Fruit fly (Drosophila melanogaster) whole organism, embryonic: Measurements from ENCODE around the gene CG46523.

Experiments used
- Ada2b ChIP-seq: fragments of 200-800 bp; sonication (Bioruptor generic); IDR thresholded peaks from 2 replicates; pipeline ENCODE4 v1.3.6; 2022; ENCODE audit warnings: missing biosample characterization, missing genetic modification characterization
- Atf6 ChIP-seq: fragments of 200-800 bp; sonication (Bioruptor generic); IDR thresholded peaks from 2 replicates; pipeline ENCODE4 v1.3.6; 2022; ENCODE audit warnings: missing biosample characterization, missing genetic modification characterization
- CG10543 ChIP-seq: fragments of 200-800 bp; sonication (Bioruptor generic); optimal IDR thresholded peaks from 3 replicates; lab custom pipeline; 2017; ENCODE audit warnings: missing biosample characterization, mild to moderate bottlenecking, missing genetic modification characterization, moderate library complexity
- CG11398 ChIP-seq: fragments of 200-800 bp; sonication (Bioruptor generic); optimal IDR thresholded peaks from 2 replicates; lab custom pipeline; 2016; ENCODE audit warnings: missing biosample characterization, missing genetic modification characterization
- CG12769 ChIP-seq: fragments of 200-800 bp; sonication (Bioruptor generic); optimal IDR thresholded peaks from 2 replicates; lab custom pipeline; 2019; ENCODE audit warnings: missing biosample characterization, mild to moderate bottlenecking, missing genetic modification characterization, moderate library complexity
- CG13123 ChIP-seq: fragments of 200-800 bp; sonication (Bioruptor generic); optimal IDR thresholded peaks from 2 replicates; lab custom pipeline; 2016; ENCODE audit warnings: missing biosample characterization, missing genetic modification characterization
- CG13424 ChIP-seq: fragments of 200-800 bp; sonication (Bioruptor generic); optimal IDR thresholded peaks from 2 replicates; lab custom pipeline; 2019; ENCODE audit warnings: missing biosample characterization, mild to moderate bottlenecking, missing genetic modification characterization, moderate library complexity
- CG13624 ChIP-seq: fragments of 200-800 bp; sonication (Bioruptor generic); optimal IDR thresholded peaks from 2 replicates; lab custom pipeline; 2016; ENCODE audit warnings: missing biosample characterization, missing genetic modification characterization
- CG15269 ChIP-seq: fragments of 200-800 bp; sonication (Bioruptor generic); optimal IDR thresholded peaks from 2 replicates; lab custom pipeline; 2018; ENCODE audit warnings: missing biosample characterization, mild to moderate bottlenecking, missing genetic modification characterization, moderate library complexity
- CG15514 ChIP-seq: fragments of 200-800 bp; sonication (Bioruptor generic); optimal IDR thresholded peaks from 3 replicates; lab custom pipeline; 2017; ENCODE audit warnings: missing biosample characterization, missing genetic modification characterization, mild to moderate bottlenecking, moderate library complexity, missing genetic modification reagents
- CG16863 ChIP-seq: fragments of 200-800 bp; sonication (Bioruptor generic); optimal IDR thresholded peaks from 3 replicates; lab custom pipeline; 2016; ENCODE audit warnings: missing biosample characterization, missing genetic modification characterization
- CG17359 ChIP-seq: fragments of 200-800 bp; sonication (Bioruptor generic); optimal IDR thresholded peaks from 3 replicates; lab custom pipeline; 2018; ENCODE audit warnings: missing biosample characterization, mild to moderate bottlenecking, missing genetic modification characterization, moderate library complexity
- CG18476 ChIP-seq: fragments of 200-800 bp; sonication (Bioruptor generic); optimal IDR thresholded peaks from 2 replicates; lab custom pipeline; 2016; ENCODE audit warnings: missing biosample characterization, mild to moderate bottlenecking, missing genetic modification characterization
- CG18599 ChIP-seq: fragments of 200-800 bp; sonication (Bioruptor generic); optimal IDR thresholded peaks from 3 replicates; lab custom pipeline; 2017; ENCODE audit warnings: missing biosample characterization, missing genetic modification characterization, mild to moderate bottlenecking, moderate library complexity, missing genetic modification reagents
- CG18619 ChIP-seq: fragments of 200-800 bp; sonication (Bioruptor generic); optimal IDR thresholded peaks from 3 replicates; lab custom pipeline; 2017; ENCODE audit warnings: missing biosample characterization, mild to moderate bottlenecking, missing genetic modification characterization
- CG3065 ChIP-seq: fragments of 200-800 bp; sonication (Bioruptor generic); optimal IDR thresholded peaks from 2 replicates; lab custom pipeline; 2016; ENCODE audit warnings: missing biosample characterization, missing genetic modification characterization
- CG4282 ChIP-seq: fragments of 200-800 bp; sonication (Bioruptor generic); optimal IDR thresholded peaks from 2 replicates; lab custom pipeline; 2016; ENCODE audit warnings: missing biosample characterization, missing genetic modification characterization
- CG4730 ChIP-seq: fragments of 200-800 bp; sonication (Bioruptor generic); IDR thresholded peaks from 2 replicates; pipeline ENCODE4 v1.3.6; 2022; ENCODE audit warnings: missing biosample characterization, missing genetic modification characterization
- CG6689 ChIP-seq: fragments of 200-800 bp; sonication (Bioruptor generic); IDR thresholded peaks from 2 replicates; pipeline ENCODE4 v1.3.6; 2022; ENCODE audit warnings: missing biosample characterization, missing genetic modification characterization
- Camta ChIP-seq: fragments of 200-800 bp; sonication (Bioruptor generic); optimal IDR thresholded peaks from 2 replicates; lab custom pipeline; 2016; ENCODE audit warnings: missing biosample characterization, missing genetic modification characterization
- D19B ChIP-seq: fragments of 200-800 bp; sonication (Bioruptor generic); optimal IDR thresholded peaks from 2 replicates; lab custom pipeline; 2017; ENCODE audit warnings: missing biosample characterization, mild to moderate bottlenecking, missing genetic modification characterization
- Dbx ChIP-seq: fragments of 200-800 bp; sonication (Bioruptor generic); IDR thresholded peaks from 3 replicates; pipeline ENCODE4 v1.3.6; 2022; ENCODE audit warnings: missing biosample characterization, missing genetic modification characterization
- Ets65A ChIP-seq: fragments of 200-800 bp; sonication (Bioruptor generic); peaks from one replicate; lab custom pipeline; 2016; ENCODE audit warnings: missing biosample characterization, missing genetic modification characterization
- Gug ChIP-seq: fragments of 200-800 bp; sonication (Bioruptor generic); IDR thresholded peaks from 4 replicates; pipeline ENCODE4 v1.3.6; 2022; ENCODE audit warnings: missing biosample characterization, missing genetic modification characterization
- H2.0 ChIP-seq: fragments of 200-800 bp; sonication (Bioruptor generic); IDR thresholded peaks from 2 replicates; pipeline ENCODE4 v1.3.6; 2022; ENCODE audit warnings: missing biosample characterization, missing genetic modification characterization
- Hr39 ChIP-seq: fragments of >200 bp; optimal IDR thresholded peaks from 2 replicates; lab custom pipeline; 2017
- Hr51 ChIP-seq, 2 experiments: fragments of 200-800 bp; sonication (Bioruptor generic); optimal IDR thresholded peaks; 2 replicates in 1 of 2; 3 replicates in 1 of 2; lab custom pipeline; 2016 to 2018; ENCODE audit warnings: missing biosample characterization in 2 of 2, missing genetic modification characterization in 2 of 2, mild to moderate bottlenecking in 1 of 2, moderate library complexity in 1 of 2
- Meics ChIP-seq: fragments of 200-800 bp; sonication (Bioruptor generic); optimal IDR thresholded peaks from 2 replicates; lab custom pipeline; 2017; ENCODE audit warnings: missing biosample characterization, mild to moderate bottlenecking, missing genetic modification characterization
- Neu2 ChIP-seq: fragments of 200-800 bp; sonication (Bioruptor generic); optimal IDR thresholded peaks from 3 replicates; lab custom pipeline; 2016; ENCODE audit warnings: missing biosample characterization, missing genetic modification characterization, borderline replicate concordance
- Oli ChIP-seq: fragments of 200-800 bp; sonication (Bioruptor generic); optimal IDR thresholded peaks from 2 replicates; lab custom pipeline; 2018; ENCODE audit warnings: missing biosample characterization, mild to moderate bottlenecking, missing genetic modification characterization, moderate library complexity
- Sry-β ChIP-seq: fragments of 200-800 bp; sonication (Bioruptor generic); optimal IDR thresholded peaks from 2 replicates; lab custom pipeline; 2018; ENCODE audit warnings: missing biosample characterization, mild to moderate bottlenecking, missing genetic modification characterization, moderate library complexity
- Usf ChIP-seq: fragments of 200-800 bp; sonication (Bioruptor generic); optimal IDR thresholded peaks from 2 replicates; lab custom pipeline; 2017; ENCODE audit warnings: missing genotype, missing biosample characterization, missing genetic modification characterization
- bab2 ChIP-seq: fragments of 200-800 bp; sonication (Bioruptor generic); optimal IDR thresholded peaks from 2 replicates; lab custom pipeline; 2016; ENCODE audit warnings: missing biosample characterization, missing genetic modification characterization
- cato ChIP-seq: fragments of 200-800 bp; sonication (Bioruptor generic); optimal IDR thresholded peaks from 2 replicates; lab custom pipeline; 2016; ENCODE audit warnings: missing biosample characterization, missing genetic modification characterization, borderline replicate concordance
- cwo ChIP-seq: fragments of 200-800 bp; sonication (Bioruptor generic); optimal IDR thresholded peaks from 3 replicates; lab custom pipeline; 2017; ENCODE audit warnings: missing biosample characterization, missing genetic modification characterization, mild to moderate bottlenecking, moderate library complexity, missing genetic modification reagents
- dan ChIP-seq: fragments of 200-800 bp; sonication (Bioruptor generic); IDR thresholded peaks from 2 replicates; pipeline ENCODE4 v1.3.6; 2022; ENCODE audit warnings: missing biosample characterization, missing genetic modification characterization
- esg ChIP-seq: fragments of 200-800 bp; sonication (Bioruptor generic); conservative IDR thresholded peaks from 2 replicates; pipeline ENCODE4 v1.3.6; 2022; ENCODE audit warnings: missing biosample characterization, missing genetic modification characterization
- fd96Cb ChIP-seq: fragments of 200-800 bp; sonication (Bioruptor generic); optimal IDR thresholded peaks from 2 replicates; lab custom pipeline; 2018; ENCODE audit warnings: missing biosample characterization, mild to moderate bottlenecking, missing genetic modification characterization, moderate library complexity
- gcm ChIP-seq: fragments of 200-800 bp; sonication (Bioruptor generic); optimal IDR thresholded peaks from 2 replicates; lab custom pipeline; 2019; ENCODE audit warnings: missing biosample characterization, mild to moderate bottlenecking, missing genetic modification characterization, moderate library complexity
- lmd ChIP-seq: fragments of 200-800 bp; sonication (Bioruptor generic); IDR thresholded peaks from 2 replicates; pipeline ENCODE4 v1.3.6; 2022; ENCODE audit warnings: missing biosample characterization, missing genetic modification characterization
- lov ChIP-seq, 2 experiments: fragments of 200-800 bp in 1 of 2; fragments of >200 bp in 1 of 2; sonication (Bioruptor generic) in 1 of 2; IDR thresholded peaks in 1 of 2; optimal IDR thresholded peaks in 1 of 2; 2 replicates in 1 of 2; 3 replicates in 1 of 2; pipeline versions ENCODE4 v1.3.6 to Lab custom; 2017 to 2022; ENCODE audit warnings: missing biosample characterization in 1 of 2, missing genetic modification characterization in 1 of 2
- nmo ChIP-seq: fragments of 200-800 bp; sonication (Bioruptor generic); optimal IDR thresholded peaks from 2 replicates; lab custom pipeline; 2018; ENCODE audit warnings: missing biosample characterization, mild to moderate bottlenecking, missing genetic modification characterization, moderate library complexity
- org-1 ChIP-seq: fragments of 200-800 bp; sonication (Bioruptor generic); optimal IDR thresholded peaks from 2 replicates; lab custom pipeline; 2017; ENCODE audit warnings: missing biosample characterization, missing genetic modification characterization
- pan ChIP-seq, 4 experiments: fragments of >200 bp in 3 of 4; fragments of 200-800 bp in 1 of 4; sonication (Bioruptor generic) in 1 of 4; optimal IDR thresholded peaks in 3 of 4; IDR thresholded peaks in 1 of 4; 2 replicates each; pipeline versions ENCODE4 v1.3.6 to Lab custom; 2017 to 2022; ENCODE audit warnings: missing biosample characterization in 2 of 4, missing genetic modification characterization in 2 of 4, mixed read lengths in 1 of 4
- pzg ChIP-seq: fragments of 200-800 bp; sonication (Bioruptor generic); optimal IDR thresholded peaks from 3 replicates; lab custom pipeline; 2018; ENCODE audit warnings: missing biosample characterization, mild to moderate bottlenecking, missing genetic modification characterization, moderate library complexity
- ssp ChIP-seq: fragments of 200-800 bp; sonication (Bioruptor generic); IDR thresholded peaks from 2 replicates; pipeline ENCODE4 v1.3.6; 2022; ENCODE audit warnings: missing biosample characterization, missing genetic modification characterization
- tgo ChIP-seq: fragments of 200-800 bp; sonication (Bioruptor generic); IDR thresholded peaks from 3 replicates; pipeline ENCODE4 v1.3.6; 2022; ENCODE audit warnings: missing biosample characterization, missing genetic modification characterization
- tll ChIP-seq, 2 experiments: fragments of 200-800 bp in 1 of 2; fragments of >200 bp in 1 of 2; sonication (Bioruptor generic) in 1 of 2; optimal IDR thresholded peaks; 2 replicates each; lab custom pipeline; 2017 to 2019; ENCODE audit warnings: missing biosample characterization in 2 of 2, missing genetic modification characterization in 2 of 2, mild to moderate bottlenecking in 1 of 2, moderate library complexity in 1 of 2
- zfh2 ChIP-seq: fragments of 200-800 bp; sonication (Bioruptor generic); optimal IDR thresholded peaks from 2 replicates; lab custom pipeline; 2016; ENCODE audit warnings: missing biosample characterization, missing genetic modification characterization

Gene CG46523

DNA sequence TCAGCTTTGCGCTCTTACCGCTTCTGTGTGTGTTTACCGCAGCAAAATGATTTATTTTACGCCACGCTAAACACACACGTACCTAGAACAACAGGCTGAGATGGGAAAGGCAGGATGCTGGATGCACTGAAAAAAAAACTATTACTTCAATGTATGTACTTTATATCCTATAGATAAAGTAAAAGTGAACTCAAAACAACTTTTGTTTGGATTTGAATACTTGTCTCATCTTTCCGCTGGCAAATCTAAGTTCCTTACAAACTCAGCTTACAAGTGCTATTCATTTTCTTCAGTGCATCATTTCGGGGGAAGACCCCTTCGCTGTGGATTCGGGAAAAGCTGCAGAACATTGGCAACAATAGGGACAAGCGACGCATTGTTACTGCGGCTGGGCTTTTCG is 37.9 kb upstream of the CG46523 start (continued):
- TF ChIP-seq D19B (GFP tag; lab: Kevin White, UChicago) (no peak), CG13123 (no peak), CG6689 (GFP tag; lab: Robert Waterston, UW) (peak; percentile 37), Dbx (GFP tag; lab: Robert Waterston, UW) (0 out of 3 replicates have a peak, but pooled peaks have one; percentile 11), CG15514 (GFP tag; lab: Kevin White, UChicago) (peak; percentile 8), Camta (no peak), Ada2b (GFP tag; lab: Robert Waterston, UW) (peak; percentile 28; the same call in 1 of the 2 replicates), CG15269 (tag; lab: Kevin White, UChicago) (peak; percentile 23), Hr51 (GFP tag; optimal IDR thresholded peaks at IDR 0.05; lab: Kevin White, UChicago) (peak in 1 of 2 experiments; percentile 9), CG11398 (GFP tag; lab: Kevin White, UChicago) (no peak), CG13624 (peak; percentile 35), Gug (GFP tag; lab: Robert Waterston, UW) (0 out of 4 replicates have a peak, but pooled peaks have one; percentile 4), CG13424 (tag; lab: Kevin White, UChicago) (peak; percentile 6), tll (GFP tag; optimal IDR thresholded peaks at IDR 0.05; lab: Kevin White, UChicago) (no peak), Sry-β (GFP tag; lab: Kevin White, UChicago) (no peak), Ets65A (GFP tag; lab: Kevin White, UChicago) (peak; percentile 91), CG16863 (GFP tag; lab: Kevin White, UChicago) (no peak), CG12769 (tag; lab: Kevin White, UChicago) (peak; percentile 38), ssp (GFP tag; lab: Robert Waterston, UW) (peak; percentile 17; the same call in 1 of the 2 replicates), Oli (tag; lab: Kevin White, UChicago) (no peak), CG17359 (peak; percentile 22), CG4730 (GFP tag; lab: Robert Waterston, UW) (no peak), CG10543 (no peak), Neu2 (no peak), Meics (GFP tag; lab: Kevin White, UChicago) (peak; percentile 45), bab2 (GFP tag; lab: Kevin White, UChicago) (no peak), cato (no peak), lmd (GFP tag; lab: Robert Waterston, UW) (peak; percentile 56), CG3065 (GFP tag; lab: Kevin White, UChicago) (no peak), tgo (GFP tag; lab: Robert Waterston, UW) (peak; percentile 35; the same call in 1 of the 3 replicates), dan (GFP tag; lab: Robert Waterston, UW) (no peak), CG18599 (peak; percentile 67), Usf (GFP tag; lab: Kevin White, UChicago) (no peak), CG18619 (no peak), pzg (GFP tag; lab: Kevin White, UChicago) (no peak), org-1 (GFP tag; lab: Kevin White, UChicago) (peak; percentile 12), nmo (GFP tag; lab: Kevin White, UChicago) (no peak), zfh2 (GFP tag; lab: Kevin White, UChicago) (peak; percentile 0), CG4282 (GFP tag; lab: Kevin White, UChicago) (no peak), cwo (GFP tag; lab: Kevin White, UChicago) (no peak), pan (optimal IDR thresholded peaks at IDR 0.05; lab: Kevin White, UChicago) (no peak), pan (GFP tag; optimal IDR thresholded peaks at IDR 0.05 in 1 of 2, IDR thresholded peaks at IDR 0.05 in 1 of 2) (no peak), gcm (GFP tag; lab: Kevin White, UChicago) (no peak), esg (no peak), lov (optimal IDR thresholded peaks at IDR 0.05; lab: Kevin White, UChicago) (no peak), lov (GFP tag; IDR thresholded peaks at IDR 0.05; lab: Robert Waterston, UW) (no peak), fd96Cb (tag; lab: Kevin White, UChicago) (no peak), Hr39 (lab: Kevin White, UChicago) (no peak), H2.0 (GFP tag; lab: Robert Waterston, UW) (no peak), CG18476 (no peak), Atf6 (GFP tag; lab: Robert Waterston, UW) (0 out of 2 replicates have a peak, but pooled peaks have one; percentile 34)
